Fruit fly (Drosophila melanogaster) whole organism, embryonic: ENCODE data around the gene Pex11c.

Experiments used
- Bdp1 ChIP-seq: fragments of 200-800 bp; sonication (Bioruptor generic); optimal IDR thresholded peaks from 3 replicates; lab custom pipeline; 2016; ENCODE audit warnings: missing biosample characterization, missing genetic modification characterization
- Bgb ChIP-seq: fragments of 200-800 bp; sonication (Bioruptor generic); IDR thresholded peaks from 2 replicates; pipeline ENCODE4 v1.3.6; 2022; ENCODE audit warnings: missing biosample characterization, missing genetic modification characterization; ENCODE audit not compliant: partially characterized antibody
- CG11695 ChIP-seq: fragments of 200-800 bp; sonication (Bioruptor generic); IDR thresholded peaks from 3 replicates; pipeline ENCODE4 v1.3.6; 2022; ENCODE audit warnings: missing biosample characterization, missing genetic modification characterization
- CG12071 ChIP-seq: fragments of 200-800 bp; sonication (Bioruptor generic); optimal IDR thresholded peaks from 3 replicates; lab custom pipeline; 2018; ENCODE audit warnings: missing biosample characterization, mild to moderate bottlenecking, missing genetic modification characterization
- CG12299 ChIP-seq: fragments of 200-800 bp; sonication (Bioruptor generic); optimal IDR thresholded peaks from 2 replicates; lab custom pipeline; 2018; ENCODE audit warnings: missing biosample characterization, mild to moderate bottlenecking, missing genetic modification characterization
- CG12391 ChIP-seq: fragments of 200-800 bp; sonication (Bioruptor generic); optimal IDR thresholded peaks from 3 replicates; lab custom pipeline; 2018; ENCODE audit warnings: missing biosample characterization, mild to moderate bottlenecking, missing genetic modification characterization, moderate library complexity
- CG12744 ChIP-seq: fragments of 200-800 bp; sonication (Bioruptor generic); optimal IDR thresholded peaks from 2 replicates; lab custom pipeline; 2016; ENCODE audit warnings: missing biosample characterization, missing genetic modification characterization
- CG13624 ChIP-seq: fragments of 200-800 bp; sonication (Bioruptor generic); optimal IDR thresholded peaks from 2 replicates; lab custom pipeline; 2016; ENCODE audit warnings: missing biosample characterization, missing genetic modification characterization
- CG15011 ChIP-seq: fragments of 200-800 bp; sonication (Bioruptor generic); optimal IDR thresholded peaks from 3 replicates; lab custom pipeline; 2018; ENCODE audit warnings: missing biosample characterization, mild to moderate bottlenecking, missing genetic modification characterization
- CG30403 ChIP-seq: fragments of 200-800 bp; sonication (Bioruptor generic); optimal IDR thresholded peaks from 3 replicates; lab custom pipeline; 2016; ENCODE audit warnings: missing biosample characterization, missing genetic modification characterization
- CG31224 ChIP-seq: fragments of 200-800 bp; sonication (Bioruptor generic); IDR thresholded peaks from 2 replicates; pipeline ENCODE4 v1.3.6; 2022; ENCODE audit warnings: missing biosample characterization, missing genetic modification characterization
- CG34224 ChIP-seq: fragments of 200-800 bp; sonication (Bioruptor generic); IDR thresholded peaks from 3 replicates; pipeline ENCODE4 v1.3.6; 2022; ENCODE audit warnings: missing biosample characterization, missing genetic modification characterization; ENCODE audit not compliant: partially characterized antibody
- CG3726 ChIP-seq: fragments of 200-800 bp; sonication (Bioruptor generic); IDR thresholded peaks from 3 replicates; pipeline ENCODE4, ENCODE4 v1.3.6; 2022; ENCODE audit warnings: missing biosample characterization, missing genetic modification characterization
- CG3838 ChIP-seq: fragments of 200-800 bp; sonication (Bioruptor generic); optimal IDR thresholded peaks from 3 replicates; lab custom pipeline; 2016; ENCODE audit warnings: missing biosample characterization, missing genetic modification characterization
- CG3847 ChIP-seq: fragments of 200-800 bp; sonication (Bioruptor generic); IDR thresholded peaks from 2 replicates; pipeline ENCODE4 v1.3.6; 2022; ENCODE audit warnings: missing biosample characterization, missing genetic modification characterization
- CG3995 ChIP-seq: fragments of 200-800 bp; sonication (Bioruptor generic); optimal IDR thresholded peaks from 3 replicates; lab custom pipeline; 2016; ENCODE audit warnings: missing biosample characterization, missing genetic modification characterization
- CG4617 ChIP-seq: fragments of 200-800 bp; sonication (Bioruptor generic); optimal IDR thresholded peaks from 3 replicates; lab custom pipeline; 2016; ENCODE audit warnings: missing biosample characterization, missing genetic modification characterization, borderline replicate concordance
- CG5180 ChIP-seq: fragments of 200-800 bp; sonication (Bioruptor generic); optimal IDR thresholded peaks from 3 replicates; lab custom pipeline; 2017; ENCODE audit warnings: missing biosample characterization, missing genetic modification characterization, mild to moderate bottlenecking, moderate library complexity, missing genetic modification reagents
- CG9727 ChIP-seq: fragments of 200-800 bp; sonication (Bioruptor generic); optimal IDR thresholded peaks from 3 replicates; lab custom pipeline; 2017; ENCODE audit warnings: missing biosample characterization, mild to moderate bottlenecking, missing genetic modification characterization
- CG9876 ChIP-seq: fragments of 200-800 bp; sonication (Bioruptor generic); optimal IDR thresholded peaks from 2 replicates; lab custom pipeline; 2016; ENCODE audit warnings: missing biosample characterization, missing genetic modification characterization
- CkIIα-i1 ChIP-seq: fragments of 200-800 bp; sonication (Bioruptor generic); IDR thresholded peaks from 2 replicates; pipeline ENCODE4 v1.3.6; 2022; ENCODE audit warnings: missing biosample characterization, missing genetic modification characterization
- HLHmδ ChIP-seq: fragments of 200-800 bp; sonication (Bioruptor generic); optimal IDR thresholded peaks from 2 replicates; lab custom pipeline; 2018; ENCODE audit warnings: missing biosample characterization, mild to moderate bottlenecking, missing genetic modification characterization, moderate library complexity
- Hey ChIP-seq: fragments of 200-800 bp; sonication (Bioruptor generic); optimal IDR thresholded peaks from 3 replicates; lab custom pipeline; 2018; ENCODE audit warnings: missing biosample characterization, mild to moderate bottlenecking, missing genetic modification characterization
- Hr39 ChIP-seq: fragments of >200 bp; optimal IDR thresholded peaks from 2 replicates; lab custom pipeline; 2017
- Hr78 ChIP-seq, 2 experiments: fragments of 200-800 bp in 1 of 2; fragments of >200 bp in 1 of 2; sonication (Bioruptor generic) in 1 of 2; optimal IDR thresholded peaks; 2 replicates each; lab custom pipeline; 2017 to 2019; ENCODE audit warnings: missing biosample characterization in 2 of 2, missing genetic modification characterization in 2 of 2, mild to moderate bottlenecking in 1 of 2, moderate library complexity in 1 of 2
- Med ChIP-seq: fragments of 200-800 bp; sonication (Bioruptor generic); peaks from one replicate; lab custom pipeline; 2016; ENCODE audit warnings: missing biosample characterization, missing genetic modification characterization, mild to moderate bottlenecking, inconsistent platforms, moderate library complexity
- Meics ChIP-seq: fragments of 200-800 bp; sonication (Bioruptor generic); optimal IDR thresholded peaks from 2 replicates; lab custom pipeline; 2017; ENCODE audit warnings: missing biosample characterization, mild to moderate bottlenecking, missing genetic modification characterization
- Stat92E ChIP-seq, 3 experiments: fragments of >200 bp in 2 of 3; fragments of 200-800 bp in 1 of 3; sonication (Bioruptor generic) in 1 of 3; optimal IDR thresholded peaks; 2 replicates each; lab custom pipeline; 2017 to 2019; ENCODE audit warnings: missing biosample characterization in 3 of 3, missing genetic modification characterization in 3 of 3, mild to moderate bottlenecking in 1 of 3, moderate library complexity in 1 of 3
- Trl ChIP-seq, 3 experiments: fragments of >200 bp in 2 of 3; fragments of 200-800 bp in 1 of 3; sonication (Bioruptor generic) in 1 of 3; optimal IDR thresholded peaks; 2 replicates in 1 of 3; 3 replicates in 2 of 3; lab custom pipeline; 2016 to 2017; ENCODE audit warnings: missing biosample characterization in 1 of 3, missing genetic modification characterization in 1 of 3
- Xrp1 ChIP-seq: fragments of 200-800 bp; sonication (Bioruptor generic); IDR thresholded peaks from 2 replicates; pipeline ENCODE4 v1.3.6; 2022; ENCODE audit warnings: missing biosample characterization, missing genetic modification characterization
- amos ChIP-seq: fragments of 200-800 bp; sonication (Bioruptor generic); IDR thresholded peaks from 2 replicates; pipeline ENCODE4 v1.3.6; 2022; ENCODE audit warnings: missing biosample characterization, missing genetic modification characterization; ENCODE audit not compliant: partially characterized antibody
- chinmo ChIP-seq: fragments of 200-800 bp; sonication (Bioruptor generic); IDR thresholded peaks from 4 replicates; pipeline ENCODE4 v1.3.6; 2022; ENCODE audit warnings: missing biosample characterization, missing genetic modification characterization; ENCODE audit not compliant: partially characterized antibody
- chn ChIP-seq: fragments of 200-800 bp; sonication (Bioruptor generic); optimal IDR thresholded peaks from 2 replicates; lab custom pipeline; 2016; ENCODE audit warnings: missing biosample characterization, missing genetic modification characterization
- da ChIP-seq: fragments of 200-800 bp; sonication (Bioruptor generic); optimal IDR thresholded peaks from 2 replicates; lab custom pipeline; 2016; ENCODE audit warnings: missing biosample characterization, missing genetic modification characterization
- dmrt11E ChIP-seq: fragments of 200-800 bp; sonication (Bioruptor generic); optimal IDR thresholded peaks from 3 replicates; lab custom pipeline; 2018; ENCODE audit warnings: missing biosample characterization, mild to moderate bottlenecking, missing genetic modification characterization, moderate library complexity
- ewg ChIP-seq: fragments of 200-800 bp; sonication (Bioruptor generic); optimal IDR thresholded peaks from 3 replicates; lab custom pipeline; 2017; ENCODE audit warnings: mild to moderate bottlenecking, missing biosample characterization, missing genetic modification reagents, missing genetic modification characterization
- eyg ChIP-seq: fragments of 200-800 bp; sonication (Bioruptor generic); optimal IDR thresholded peaks from 3 replicates; lab custom pipeline; 2016; ENCODE audit warnings: missing biosample characterization, missing genetic modification characterization
- ftz-f1 ChIP-seq: fragments of 200-800 bp; sonication (Bioruptor generic); optimal IDR thresholded peaks from 2 replicates; lab custom pipeline; 2016; ENCODE audit warnings: missing biosample characterization, missing genetic modification characterization
- grn ChIP-seq: fragments of 200-800 bp; sonication (Bioruptor generic); optimal IDR thresholded peaks from 3 replicates; lab custom pipeline; 2017; ENCODE audit warnings: missing biosample characterization, missing genetic modification characterization
- hbn ChIP-seq: fragments of 200-800 bp; sonication (Bioruptor generic); IDR thresholded peaks from 2 replicates; pipeline ENCODE4 v1.3.6; 2022; ENCODE audit warnings: missing biosample characterization, missing genetic modification characterization; ENCODE audit not compliant: partially characterized antibody
- lab ChIP-seq: fragments of 200-800 bp; sonication (Bioruptor generic); optimal IDR thresholded peaks from 3 replicates; lab custom pipeline; 2017; ENCODE audit warnings: missing biosample characterization, missing genetic modification characterization, mild to moderate bottlenecking, moderate library complexity, missing genetic modification reagents
- lbe ChIP-seq: fragments of 200-800 bp; sonication (Bioruptor generic); optimal IDR thresholded peaks from 2 replicates; lab custom pipeline; 2016; ENCODE audit warnings: missing biosample characterization, mild to moderate bottlenecking, missing genetic modification characterization
- phol ChIP-seq: fragments of 200-800 bp; sonication (Bioruptor generic); optimal IDR thresholded peaks from 3 replicates; lab custom pipeline; 2018; ENCODE audit warnings: missing biosample characterization, mild to moderate bottlenecking, missing genetic modification characterization, moderate library complexity
- sd ChIP-seq: fragments of 200-800 bp; sonication (Bioruptor generic); optimal IDR thresholded peaks from 3 replicates; lab custom pipeline; 2018; ENCODE audit warnings: missing biosample characterization, mild to moderate bottlenecking, missing genetic modification characterization, moderate library complexity
- shn ChIP-seq: fragments of 200-800 bp; sonication (Bioruptor generic); optimal IDR thresholded peaks from 3 replicates; lab custom pipeline; 2016; ENCODE audit warnings: missing biosample characterization, missing genetic modification characterization
- ssp ChIP-seq: fragments of 200-800 bp; sonication (Bioruptor generic); IDR thresholded peaks from 2 replicates; pipeline ENCODE4 v1.3.6; 2022; ENCODE audit warnings: missing biosample characterization, missing genetic modification characterization
- tap ChIP-seq: fragments of 200-800 bp; optimal IDR thresholded peaks from 3 replicates; lab custom pipeline; 2019; ENCODE audit warnings: missing biosample characterization, mild to moderate bottlenecking, missing genetic modification characterization, moderate library complexity
- toy ChIP-seq: fragments of 200-800 bp; sonication (Bioruptor generic); IDR thresholded peaks from 2 replicates; pipeline ENCODE4 v1.3.6; 2022; ENCODE audit warnings: missing biosample characterization, missing genetic modification characterization
- vfl ChIP-seq: fragments of 200-800 bp; sonication (Bioruptor generic); optimal IDR thresholded peaks from 2 replicates; lab custom pipeline; 2016; ENCODE audit warnings: missing biosample characterization, missing genetic modification characterization
- z ChIP-seq: fragments of 200-800 bp; sonication (Bioruptor generic); IDR thresholded peaks from 3 replicates; pipeline ENCODE4 v1.3.6; 2022; ENCODE audit warnings: missing biosample characterization, missing genetic modification characterization

Pex11c gene

DNA sequence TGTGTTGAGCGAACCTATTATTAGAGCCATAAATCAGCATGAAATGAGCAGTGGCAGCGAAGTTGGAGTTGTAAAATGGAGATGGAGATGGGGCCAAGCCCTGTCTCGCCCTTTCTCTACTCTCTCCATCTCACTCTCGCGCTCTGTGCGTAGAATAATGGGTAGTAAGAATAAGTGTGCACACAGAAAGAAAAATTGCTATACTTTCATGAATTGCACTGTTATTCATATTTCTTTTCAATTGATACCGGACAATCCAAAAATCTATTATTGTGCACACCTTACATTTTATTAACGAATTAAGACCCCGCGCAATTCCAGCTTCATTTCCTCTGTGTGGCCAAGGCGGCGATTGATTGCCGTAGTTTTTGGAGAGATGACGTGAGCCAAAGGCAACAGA is 21.7 kb downstream of the Pex11c start (continued):
- TF ChIP-seq chinmo (GFP tag; lab: Robert Waterston, UW), result no peak
- no peak for TF ChIP-seq CG12071 (GFP tag; lab: Kevin White, UChicago)
- no peak for TF ChIP-seq Bgb
- no peak for TF ChIP-seq hbn (GFP tag; lab: Robert Waterston, UW)
- TF ChIP-seq CG3726, result 0 out of 3 replicates have a peak, but pooled peaks have one; percentile 20
- TF ChIP-seq CG15011 (GFP tag; lab: Kevin White, UChicago), result no peak
- peak; percentile 7 for TF ChIP-seq phol
- TF ChIP-seq eyg (GFP tag; lab: Kevin White, UChicago), result no peak
- TF ChIP-seq Med, result peak; percentile 45
- TF ChIP-seq Meics, result no peak
- no peak for TF ChIP-seq Stat92E (GFP tag; optimal IDR thresholded peaks at IDR 0.05; lab: Kevin White, UChicago)
- no peak for TF ChIP-seq shn (GFP tag; lab: Kevin White, UChicago)
- TF ChIP-seq lab (GFP tag; lab: Kevin White, UChicago), result peak; percentile 0
- peak; percentile 18 for TF ChIP-seq CG9727 (GFP tag; lab: Kevin White, UChicago)
- TF ChIP-seq CG13624 (GFP tag; lab: Kevin White, UChicago), result no peak
- no peak for TF ChIP-seq ftz-f1 (GFP tag; lab: Kevin White, UChicago)
- no peak for TF ChIP-seq ssp (GFP tag; lab: Robert Waterston, UW)
- TF ChIP-seq Hr39 (lab: Kevin White, UChicago), result no peak
- TF ChIP-seq z, result no peak
- no peak for TF ChIP-seq sd (tag; lab: Kevin White, UChicago)
- no peak for TF ChIP-seq ewg (GFP tag; lab: Kevin White, UChicago)
- TF ChIP-seq CG3838 (GFP tag; lab: Kevin White, UChicago), result no peak
- no peak for TF ChIP-seq Hr78 (GFP tag; optimal IDR thresholded peaks at IDR 0.05; lab: Kevin White, UChicago)
- TF ChIP-seq CG34224 (GFP tag; lab: Robert Waterston, UW), result no peak
- TF ChIP-seq CG5180 (GFP tag; lab: Kevin White, UChicago), result no peak
- peak; percentile 5 for TF ChIP-seq CG30403 (GFP tag; lab: Kevin White, UChicago)
- no peak for TF ChIP-seq da (GFP tag; lab: Kevin White, UChicago)
- TF ChIP-seq CG3847 (GFP tag; lab: Robert Waterston, UW), result no peak
- TF ChIP-seq Hey (tag; lab: Kevin White, UChicago), result no peak
- peak; percentile 4 for TF ChIP-seq dmrt11E
- TF ChIP-seq chn, result no peak
- peak; percentile 43 for TF ChIP-seq Xrp1 (GFP tag; lab: Robert Waterston, UW)
- no peak for TF ChIP-seq CG9876 (GFP tag; lab: Kevin White, UChicago)
- no peak for TF ChIP-seq HLHmδ
- TF ChIP-seq CG12744 (GFP tag; lab: Kevin White, UChicago), result no peak
- 0 out of 2 replicates have a peak, but pooled peaks have one; percentile 13 for TF ChIP-seq CG31224
- no peak for TF ChIP-seq CkIIα-i1 (GFP tag; lab: Robert Waterston, UW)
- no peak for TF ChIP-seq grn
- no peak for TF ChIP-seq lbe
- no peak for TF ChIP-seq toy (GFP tag; lab: Robert Waterston, UW)
- TF ChIP-seq CG4617 (GFP tag; lab: Kevin White, UChicago), result no peak
- peak; percentile 7 for TF ChIP-seq CG12391 (tag; lab: Kevin White, UChicago)
- no peak for TF ChIP-seq vfl (GFP tag; lab: Kevin White, UChicago)
- TF ChIP-seq amos (GFP tag; lab: Robert Waterston, UW), result no peak
- TF ChIP-seq tap, result no peak
- TF ChIP-seq CG11695, result no peak
- no peak for TF ChIP-seq CG12299 (tag; lab: Kevin White, UChicago)
- TF ChIP-seq Trl (optimal IDR thresholded peaks at IDR 0.05; lab: Kevin White, UChicago), result peak in 1 of 2 experiments; percentile 11
- TF ChIP-seq Trl (GFP tag; optimal IDR thresholded peaks at IDR 0.05; lab: Kevin White, UChicago), result peak; percentile 11
- TF ChIP-seq CG3995, result no peak
- no peak for TF ChIP-seq Bdp1
